Worm (Caenorhabditis elegans): ENCODE data around the gene kbp-1.

The kbp-1 gene

DNA sequence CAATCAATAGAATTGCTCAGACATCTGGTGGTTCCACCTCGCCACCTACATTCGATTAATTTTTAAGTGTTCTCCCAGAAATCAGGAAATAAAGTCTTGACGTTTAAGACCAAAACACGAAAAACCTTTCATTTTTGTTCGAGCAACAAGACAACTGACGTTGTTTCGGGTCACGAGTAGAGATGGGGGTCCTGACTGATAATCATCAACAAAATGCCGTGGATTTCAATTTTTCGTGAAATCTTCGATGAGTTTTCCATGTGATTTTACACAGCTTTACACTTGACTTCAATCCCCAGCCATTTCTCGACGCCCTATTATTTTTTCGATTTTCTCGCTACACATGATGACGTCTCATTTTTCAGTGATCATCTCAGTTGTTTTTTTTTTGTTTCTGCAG lies 1.6 kb downstream of the kbp-1 start:
- peak; percentile 78 for TF ChIP-seq aha-1 (tag)
- TF ChIP-seq daf-16 (GFP tag; optimal IDR thresholded peaks at IDR 0.05) = peak in 1 of 2 experiments; percentile 66
- TF ChIP-seq daf-16 (tag; optimal IDR thresholded peaks at IDR 0.05) = no peak
- TF ChIP-seq lin-15B (tag; optimal IDR thresholded peaks at IDR 0.05) = no peak
- peak; percentile 59 for TF ChIP-seq hlh-11 (tag; optimal IDR thresholded peaks at IDR 0.05)
- TF ChIP-seq nhr-11 (tag; optimal IDR thresholded peaks at IDR 0.05) = peak; percentile 45
- TF ChIP-seq mxl-3 (GFP tag; optimal IDR thresholded peaks at IDR 0.05) = no peak
- no peak for TF ChIP-seq php-3 (GFP tag; IDR thresholded peaks at IDR 0.05)
- no peak for TF ChIP-seq R02D3.7 (tag; optimal IDR thresholded peaks at IDR 0.05)
- peak; percentile 42 for TF ChIP-seq hlh-30 (tag; optimal IDR thresholded peaks at IDR 0.05; ENCODE audit: insufficient read depth)
- no peak for TF ChIP-seq F49E8.2 (tag; optimal IDR thresholded peaks at IDR 0.05; ENCODE audit: borderline replicate concordance)
- no peak for TF ChIP-seq pqm-1 (tag; optimal IDR thresholded peaks at IDR 0.05)
- TF ChIP-seq nhr-48 (tag; optimal IDR thresholded peaks at IDR 0.05) = no peak
- no peak for TF ChIP-seq zip-11 (GFP tag; IDR thresholded peaks at IDR 0.05)
- TF ChIP-seq ceh-44 (GFP tag; IDR thresholded peaks at IDR 0.05) = no peak
- TF ChIP-seq daf-12 (tag; optimal IDR thresholded peaks at IDR 0.05) = no peak

DNA sequence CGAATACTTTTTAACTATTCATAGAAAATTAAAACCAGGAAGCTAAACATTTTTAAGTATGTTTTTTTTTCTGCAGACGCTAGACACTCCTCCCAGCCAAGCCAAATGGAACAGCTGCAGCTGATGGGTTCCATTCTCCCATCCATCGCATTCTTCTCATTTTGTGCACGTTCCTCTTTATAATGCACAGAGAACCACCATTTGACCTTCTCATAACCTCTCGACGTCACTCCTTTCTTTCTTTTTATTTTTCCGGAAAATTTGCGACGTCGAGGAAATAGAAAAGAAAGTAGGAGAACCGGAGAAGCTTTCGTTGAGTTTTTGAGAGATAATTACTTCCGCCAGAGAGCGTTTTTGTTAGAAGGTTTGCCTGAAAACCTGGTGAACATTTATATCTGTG lies 2.2 kb downstream of the kbp-1 start:
- TF ChIP-seq T26A8.4 (GFP tag; IDR thresholded peaks at IDR 0.05) = 0 out of 2 replicates have a peak, but pooled peaks have one; percentile 49
- no peak for TF ChIP-seq nhr-11 (tag; optimal IDR thresholded peaks at IDR 0.05)
- TF ChIP-seq F37D6.2 (tag; optimal IDR thresholded peaks at IDR 0.05) = no peak
- TF ChIP-seq hlh-11 (tag; optimal IDR thresholded peaks at IDR 0.05) = peak; percentile 6
- no peak for TF ChIP-seq unc-130 (GFP tag; optimal IDR thresholded peaks at IDR 0.05)
- TF ChIP-seq hif-1 (tag; optimal IDR thresholded peaks at IDR 0.05) = peak in 1 of 2 experiments; percentile 90
- TF ChIP-seq mep-1 (tag; optimal IDR thresholded peaks at IDR 0.05) = peak; percentile 36
- peak; percentile 92 for TF ChIP-seq aha-1 (tag)
- TF ChIP-seq nhr-111 (GFP tag; optimal IDR thresholded peaks at IDR 0.05) = no peak
- TF ChIP-seq lsy-2 (tag; optimal IDR thresholded peaks at IDR 0.05) = peak in 1 of 2 experiments; percentile 31
- TF ChIP-seq ctbp-1 (GFP tag; IDR thresholded peaks at IDR 0.05) = peak; percentile 16; the same call in 1 of the 2 replicates

DNA sequence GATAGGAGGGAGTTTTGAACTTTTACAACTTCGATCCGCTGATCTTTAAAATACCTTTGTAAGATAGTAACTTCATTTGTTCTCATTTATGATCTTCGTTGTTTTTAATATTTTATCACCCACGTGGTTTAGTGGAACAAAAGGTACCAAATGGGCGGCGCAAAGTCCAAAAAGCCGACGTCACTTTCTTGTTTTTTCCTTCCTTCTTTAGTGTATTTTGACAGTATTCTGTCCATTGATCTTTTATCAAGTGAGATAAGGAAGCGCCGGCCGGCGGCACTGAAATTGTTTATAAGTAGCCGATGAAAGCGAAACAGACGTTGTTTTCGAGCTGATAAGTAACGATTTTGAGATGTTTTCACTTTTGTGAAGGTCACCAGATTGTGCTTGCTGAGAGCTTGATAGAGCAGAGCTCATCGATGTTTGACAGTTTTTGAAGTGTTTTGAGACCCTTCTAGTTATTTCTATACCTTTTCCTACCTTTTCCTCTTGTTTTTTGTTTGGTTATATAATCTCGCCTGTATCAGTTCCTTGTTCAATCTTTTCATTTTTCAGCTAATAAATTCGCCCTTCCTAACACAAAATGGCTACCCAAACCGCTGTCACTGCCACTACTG lies 3.2 kb downstream of the kbp-1 start, which contains the start of gene K04C2.3:
K04C2.3 (plus strand) TSS at position 556 of the 617 bp plus-strand sequence.
- no peak for TF ChIP-seq daf-8 (GFP tag; IDR thresholded peaks at IDR 0.05)
- no peak for TF ChIP-seq jun-1 (tag; optimal IDR thresholded peaks at IDR 0.05)
- TF ChIP-seq lin-38 (GFP tag; IDR thresholded peaks at IDR 0.05) = no peak; the same call in 1 of the 2 replicates
- peak; percentile 88 for TF ChIP-seq dve-1 (tag; optimal IDR thresholded peaks at IDR 0.05; ENCODE audit: insufficient read depth)
- no peak for TF ChIP-seq daf-16 (GFP tag; optimal IDR thresholded peaks at IDR 0.05)
- TF ChIP-seq daf-16 (tag; optimal IDR thresholded peaks at IDR 0.05) = peak; percentile 86
- TF ChIP-seq nhr-10 (tag; optimal IDR thresholded peaks at IDR 0.05) = peak; percentile 23
- no peak for TF ChIP-seq pqm-1 (tag; optimal IDR thresholded peaks at IDR 0.05)
- TF ChIP-seq aly-2 (tag; optimal IDR thresholded peaks at IDR 0.05) = no peak
- TF ChIP-seq dpl-1 (GFP tag; optimal IDR thresholded peaks at IDR 0.05) = no peak
- no peak for TF ChIP-seq nhr-48 (tag; optimal IDR thresholded peaks at IDR 0.05)
- TF ChIP-seq zip-2 (tag; optimal IDR thresholded peaks at IDR 0.05) = no peak
- no peak for TF ChIP-seq rbr-2 (tag; optimal IDR thresholded peaks at IDR 0.05)
- no peak for TF ChIP-seq tra-1 (GFP tag; IDR thresholded peaks at IDR 0.05)
- no peak for TF ChIP-seq nhr-76 (tag; optimal IDR thresholded peaks at IDR 0.05)
- no peak for TF ChIP-seq ceh-44 (GFP tag; IDR thresholded peaks at IDR 0.05)
- no peak for TF ChIP-seq ctbp-1 (GFP tag; IDR thresholded peaks at IDR 0.05)
- no peak for TF ChIP-seq lir-3 (tag; optimal IDR thresholded peaks at IDR 0.05)
- TF ChIP-seq nhr-111 (GFP tag; optimal IDR thresholded peaks at IDR 0.05) = no peak
- no peak for TF ChIP-seq ces-1 (GFP tag; optimal IDR thresholded peaks at IDR 0.05)
- TF ChIP-seq set-16 (GFP tag; IDR thresholded peaks at IDR 0.05) = no peak
- TF ChIP-seq mdt-29 (GFP tag; IDR thresholded peaks at IDR 0.05) = no peak
- TF ChIP-seq zfp-2 (tag; optimal IDR thresholded peaks at IDR 0.05) = no peak
- no peak for TF ChIP-seq aha-1 (tag)
- no peak for TF ChIP-seq R02D3.7 (tag; optimal IDR thresholded peaks at IDR 0.05)
- TF ChIP-seq mdl-1 (tag; optimal IDR thresholded peaks at IDR 0.05) = peak in 1 of 2 experiments; percentile 53
- 0 out of 2 replicates have a peak, but pooled peaks have one; percentile 19 for TF ChIP-seq ceh-20 (GFP tag; IDR thresholded peaks at IDR 0.05)
- TF ChIP-seq nhr-6 (tag; optimal IDR thresholded peaks at IDR 0.05) = no peak
- no peak for TF ChIP-seq snpc-1.2 (GFP tag; IDR thresholded peaks at IDR 0.05)
- no peak for TF ChIP-seq madf-9 (GFP tag; conservative IDR thresholded peaks at IDR 0.05)
- no peak for TF ChIP-seq T26A8.4 (GFP tag; IDR thresholded peaks at IDR 0.05)
- TF ChIP-seq nhr-237 (tag; optimal IDR thresholded peaks at IDR 0.05) = no peak
- no peak for TF ChIP-seq egl-27 (tag; optimal IDR thresholded peaks at IDR 0.05)
